Worm (Caenorhabditis elegans) whole organism, L1 larva: ENCODE measurements around the gene micu-1.

Source experiments
- C04F5.9 ChIP-seq: sonication (generic microtip); optimal IDR thresholded peaks from 2 replicates; lab custom pipeline; 2016; ENCODE audit warnings: missing genetic modification characterization, missing compliant biosample characterization
- Y116A8C.19 ChIP-seq: sonication (generic microtip); optimal IDR thresholded peaks from 2 replicates; lab custom pipeline; 2016; ENCODE audit warnings: missing compliant biosample characterization, missing genetic modification characterization, borderline replicate concordance
- aha-1 ChIP-seq: fragments of 150-350 bp; optimal IDR thresholded peaks from 2 replicates; lab custom pipeline; 2014; ENCODE audit warnings: missing biosample characterization, missing genetic modification characterization
- ama-1 ChIP-seq: fragments of 150-350 bp; optimal IDR thresholded peaks from 2 replicates; lab custom pipeline; 2014
- ceh-82 ChIP-seq, 3 experiments: fragments of 150-350 bp in 1 of 3; sonication (generic microtip) in 2 of 3; optimal IDR thresholded peaks; 2 replicates each; lab custom pipeline; 2014 to 2017; ENCODE audit warnings: missing biosample characterization in 3 of 3, missing genetic modification characterization in 3 of 3
- ceh-88 ChIP-seq: fragments of 200-800 bp; sonication (Bioruptor generic); IDR thresholded peaks from 2 replicates; pipeline ENCODE4 v1.3.6; 2022; ENCODE audit warnings: missing genetic modification characterization, missing compliant biosample characterization
- ceh-90 ChIP-seq: sonication (generic microtip); optimal IDR thresholded peaks from 2 replicates; lab custom pipeline; 2016; ENCODE audit warnings: missing genetic modification characterization, missing compliant biosample characterization
- ces-1 ChIP-seq: fragments of 150-350 bp; optimal IDR thresholded peaks from 2 replicates; lab custom pipeline; 2014; ENCODE audit warnings: missing biosample characterization, missing genetic modification reagents, missing genetic modification characterization
- efl-1 ChIP-seq, 4 experiments: fragments of 150-350 bp; optimal IDR thresholded peaks in 3 of 4; peaks in 1 of 4; 1 replicate in 1 of 4; 2 replicates in 3 of 4; lab custom pipeline; 2014; ENCODE audit warnings: missing biosample characterization in 2 of 4, missing genetic modification characterization in 2 of 4, missing genetic modification reagents in 2 of 4
- elt-2 ChIP-seq: sonication (generic microtip); optimal IDR thresholded peaks from 2 replicates; lab custom pipeline; 2016; ENCODE audit warnings: missing genetic modification characterization, mild to moderate bottlenecking, inconsistent platforms, missing compliant biosample characterization, missing genetic modification reagents
- ets-5 ChIP-seq: fragments of 200-800 bp; sonication (Bioruptor generic); IDR thresholded peaks from 2 replicates; pipeline ENCODE4 v1.3.6; 2022; ENCODE audit warnings: missing genetic modification characterization, missing compliant biosample characterization
- fkh-4 ChIP-seq: sonication (generic microtip); optimal IDR thresholded peaks from 2 replicates; lab custom pipeline; 2016; ENCODE audit warnings: missing compliant biosample characterization, missing genetic modification characterization, borderline replicate concordance
- fos-1 ChIP-seq: fragments of 150-350 bp; optimal IDR thresholded peaks from 2 replicates; lab custom pipeline; 2014; ENCODE audit warnings: missing biosample characterization, missing genetic modification characterization
- grh-1 ChIP-seq: fragments of 200-800 bp; sonication (Bioruptor generic); IDR thresholded peaks from 2 replicates; pipeline ENCODE4 v1.3.6; 2022; ENCODE audit warnings: missing genetic modification reagents, missing genetic modification characterization, missing compliant biosample characterization
- hlh-17 ChIP-seq: fragments of 200-800 bp; sonication (Bioruptor generic); optimal IDR thresholded peaks from 2 replicates; lab custom pipeline; 2018; ENCODE audit warnings: missing genetic modification characterization, mild to moderate bottlenecking, missing compliant biosample characterization, moderate library complexity, borderline replicate concordance
- hpl-2 ChIP-seq: fragments of 150-350 bp; optimal IDR thresholded peaks from 2 replicates; lab custom pipeline; 2014; ENCODE audit warnings: missing biosample characterization, missing genetic modification reagents, missing genetic modification characterization
- irx-1 ChIP-seq: sonication (generic microtip); optimal IDR thresholded peaks from 2 replicates; lab custom pipeline; 2016; ENCODE audit warnings: missing genetic modification characterization, missing compliant biosample characterization
- lin-35 ChIP-seq, 2 experiments: fragments of 150-350 bp; optimal IDR thresholded peaks; 2 replicates each; lab custom pipeline; 2014; ENCODE audit warnings: missing biosample characterization in 2 of 2, missing genetic modification characterization in 2 of 2, missing genetic modification reagents in 2 of 2
- lin-39 ChIP-seq: fragments of 150-350 bp; optimal IDR thresholded peaks from 2 replicates; lab custom pipeline; 2014; ENCODE audit warnings: missing biosample characterization, missing genetic modification reagents, missing genetic modification characterization
- lsy-2 ChIP-seq, 2 experiments: fragments of 150-350 bp; optimal IDR thresholded peaks; 2 replicates each; lab custom pipeline; 2014; ENCODE audit warnings: missing biosample characterization in 2 of 2, missing genetic modification characterization in 2 of 2
- mdl-1 ChIP-seq, 2 experiments: fragments of 150-350 bp; optimal IDR thresholded peaks; 2 replicates each; lab custom pipeline; 2014 to 2017; ENCODE audit warnings: missing biosample characterization in 2 of 2, missing genetic modification characterization in 2 of 2, inconsistent platforms in 1 of 2
- nhr-20 ChIP-seq: sonication (generic microtip); optimal IDR thresholded peaks from 2 replicates; lab custom pipeline; 2016; ENCODE audit warnings: mild to moderate bottlenecking, missing genetic modification characterization, missing compliant biosample characterization
- nhr-237 ChIP-seq: fragments of 150-350 bp; optimal IDR thresholded peaks from 2 replicates; lab custom pipeline; 2014; ENCODE audit warnings: missing biosample characterization, missing genetic modification characterization
- nhr-84 ChIP-seq: sonication (generic microtip); optimal IDR thresholded peaks from 2 replicates; lab custom pipeline; 2017; ENCODE audit warnings: missing biosample characterization, missing genetic modification characterization
- nhr-85 ChIP-seq: sonication (generic microtip); peaks from one replicate; lab custom pipeline; 2016; ENCODE audit warnings: missing genetic modification characterization, inconsistent platforms, missing compliant biosample characterization
- nhr-90 ChIP-seq: sonication (generic microtip); optimal IDR thresholded peaks from 2 replicates; lab custom pipeline; 2016; ENCODE audit warnings: mild to moderate bottlenecking, missing genetic modification characterization, missing compliant biosample characterization; ENCODE audit not compliant: poor library complexity
- pag-3 ChIP-seq: sonication (generic microtip); optimal IDR thresholded peaks from 2 replicates; lab custom pipeline; 2017; ENCODE audit warnings: missing genetic modification characterization, mild to moderate bottlenecking, missing compliant biosample characterization, antibody characterized with exemption, borderline replicate concordance; ENCODE audit not compliant: insufficient read depth
- sptf-1 ChIP-seq: fragments of 150-350 bp; optimal IDR thresholded peaks from 2 replicates; lab custom pipeline; 2014; ENCODE audit warnings: missing biosample characterization, missing genetic modification characterization
- sup-37 ChIP-seq: fragments of 200-800 bp; sonication (Bioruptor generic); optimal IDR thresholded peaks from 2 replicates; lab custom pipeline; 2018; ENCODE audit warnings: mild to moderate bottlenecking, missing genetic modification characterization, missing compliant biosample characterization
- swsn-7 ChIP-seq: sonication (generic microtip); optimal IDR thresholded peaks from 2 replicates; lab custom pipeline; 2016; ENCODE audit warnings: missing genetic modification characterization, missing compliant biosample characterization
- unc-30 ChIP-seq: sonication (generic microtip); optimal IDR thresholded peaks from 2 replicates; lab custom pipeline; 2017; ENCODE audit warnings: missing biosample characterization, missing genetic modification characterization
- unc-62 ChIP-seq: fragments of 150-350 bp; optimal IDR thresholded peaks from 2 replicates; lab custom pipeline; 2014; ENCODE audit warnings: missing biosample characterization, missing genetic modification reagents, missing genetic modification characterization
- unc-86 ChIP-seq: sonication (generic microtip); optimal IDR thresholded peaks from 2 replicates; lab custom pipeline; 2016; ENCODE audit warnings: missing genetic modification characterization, missing compliant biosample characterization
- unc-98 ChIP-seq: fragments of 200-800 bp; sonication (Bioruptor generic); IDR thresholded peaks from 2 replicates; pipeline ENCODE4 v1.3.6; 2022; ENCODE audit warnings: missing genetic modification characterization, missing compliant biosample characterization
- vab-15 ChIP-seq: sonication (generic microtip); optimal IDR thresholded peaks from 2 replicates; lab custom pipeline; 2017; ENCODE audit warnings: missing genotype, mild to moderate bottlenecking, missing genetic modification characterization, missing compliant biosample characterization
- zip-4 ChIP-seq: fragments of 200-800 bp; sonication (Bioruptor generic); optimal IDR thresholded peaks from 2 replicates; lab custom pipeline; 2018; ENCODE audit warnings: mild to moderate bottlenecking, missing genetic modification characterization, moderate library complexity, missing compliant biosample characterization

micu-1 gene

ce11 chrIV:13290239-13290638, 7.5 kb upstream of the micu-1 start:
- TF ChIP-seq ceh-82 (tag; optimal IDR thresholded peaks at IDR 0.05; lab: Kevin White, UChicago) (no peak), zip-4 (GFP tag; lab: Kevin White, UChicago) (no peak), nhr-237 (no peak)
- TF ChIP-seq, all 84 proteins: peak for 0

DNA sequence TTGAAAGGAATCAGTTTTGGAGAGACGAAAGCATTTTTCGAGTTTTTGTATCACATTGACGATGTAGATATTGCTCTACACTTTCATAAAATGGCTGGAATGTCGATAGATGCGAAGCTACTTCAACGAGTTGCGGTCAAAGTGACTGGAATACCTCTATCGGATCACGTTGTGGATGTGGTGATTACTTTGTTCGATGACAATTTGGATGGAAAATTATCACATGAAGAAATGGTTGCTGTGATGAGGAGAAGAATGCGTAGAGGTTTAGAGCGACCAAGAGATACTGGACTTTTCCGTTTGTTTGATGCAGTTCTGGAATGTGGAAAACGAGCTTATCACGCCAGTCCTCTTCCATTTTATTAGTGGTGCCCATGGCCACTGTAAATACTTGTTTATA, 1.9 kb downstream of the micu-1 start:
- no peak for TF ChIP-seq nhr-20 (tag; lab: Kevin White, UChicago)
- no peak for TF ChIP-seq nhr-85 (tag; lab: Kevin White, UChicago)
- TF ChIP-seq unc-98 (GFP tag; lab: Robert Waterston, UW): no peak
- no peak for TF ChIP-seq lin-35 (GFP tag; optimal IDR thresholded peaks at IDR 0.05; lab: Kevin White, UChicago)
- no peak for TF ChIP-seq ets-5 (GFP tag; lab: Robert Waterston, UW)
- no peak for TF ChIP-seq ces-1 (GFP tag; lab: Kevin White, UChicago)
- TF ChIP-seq lsy-2 (tag; optimal IDR thresholded peaks at IDR 0.05; lab: Kevin White, UChicago): no peak
- TF ChIP-seq Y116A8C.19 (tag; lab: Kevin White, UChicago): no peak
- no peak for TF ChIP-seq sup-37 (GFP tag; lab: Kevin White, UChicago)

DNA sequence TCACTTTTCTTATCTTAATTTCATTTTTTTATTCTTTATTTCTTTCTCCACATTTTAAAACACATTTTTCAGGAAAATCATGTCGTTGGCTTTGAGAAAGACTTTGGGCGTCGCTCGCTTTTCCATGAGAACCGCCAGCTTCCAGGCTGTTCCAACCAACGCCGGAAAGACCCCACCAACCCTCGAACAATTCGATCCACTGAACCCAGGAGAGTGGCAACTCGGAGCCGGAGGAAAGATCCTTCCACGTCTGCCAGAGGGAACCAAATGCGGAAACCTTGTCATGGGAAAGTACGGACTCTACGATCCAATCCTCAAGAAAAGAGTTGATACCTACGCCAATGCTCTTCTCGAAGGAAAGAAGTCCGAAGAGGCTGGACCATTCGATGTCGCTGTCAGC, 2.4 kb downstream of the micu-1 start, which contains the start of gene kdp-1:
Gene kdp-1 (plus strand): TSS at position 80 of the 400 bp plus-strand sequence.
- TF ChIP-seq unc-62 (GFP tag; lab: Kevin White, UChicago): no peak
- TF ChIP-seq nhr-90: no peak
- 0 out of 2 replicates have a peak, but pooled peaks have one; percentile 7 for TF ChIP-seq grh-1 (GFP tag; lab: Robert Waterston, UW)
- no peak for TF ChIP-seq nhr-85 (tag; lab: Kevin White, UChicago)
- no peak for TF ChIP-seq C04F5.9 (tag; lab: Kevin White, UChicago)

- TF ChIP-seq irx-1: no peak
- TF ChIP-seq efl-1 (optimal IDR thresholded peaks at IDR 0.05; lab: Kevin White, UChicago): no peak
- peak in 1 of 2 experiments; percentile 78 for TF ChIP-seq efl-1 (GFP tag; optimal IDR thresholded peaks at IDR 0.05 in 1 of 2; lab: Kevin White, UChicago)
- no peak for TF ChIP-seq fkh-4 (tag; lab: Kevin White, UChicago)
Measured at ce11 chrIV:13300591-13300990, 2.9 kb downstream of the micu-1 start, which contains the start of gene csn-6. Gene csn-6 (plus strand): TSS chrIV:13300824.

ce11 chrIV:13303442-13303841, 5.7 kb downstream of the micu-1 start, which contains the start of gene Y67H2A.7:
Gene Y67H2A.7 (plus strand): TSS chrIV:13303742.
- TF ChIP-seq irx-1: no peak
- no peak for TF ChIP-seq nhr-237
- peak; percentile 46 for TF ChIP-seq nhr-85 (tag; lab: Kevin White, UChicago)
- no peak for TF ChIP-seq ces-1 (GFP tag; lab: Kevin White, UChicago)
- TF ChIP-seq swsn-7 (tag; lab: Kevin White, UChicago): no peak

- TF ChIP-seq grh-1 (GFP tag; lab: Robert Waterston, UW): no peak
- TF ChIP-seq elt-2: no peak
- no peak for TF ChIP-seq fos-1
- no peak for TF ChIP-seq sptf-1 (tag; lab: Kevin White, UChicago)
- no peak for TF ChIP-seq ceh-88 (GFP tag; lab: Robert Waterston, UW)
- no peak for TF ChIP-seq nhr-84 (tag; lab: Kevin White, UChicago)
- no peak for TF ChIP-seq nhr-237
- no peak for TF ChIP-seq hlh-17 (GFP tag; lab: Kevin White, UChicago)
- TF ChIP-seq lin-39: no peak
- no peak for TF ChIP-seq vab-15 (tag; lab: Kevin White, UChicago)
- TF ChIP-seq nhr-90: no peak
- TF ChIP-seq unc-86: no peak
- TF ChIP-seq ceh-90 (tag; lab: Kevin White, UChicago): no peak
- no peak for TF ChIP-seq ama-1 (lab: Kevin White, UChicago)
- no peak for TF ChIP-seq unc-30
- no peak for TF ChIP-seq mdl-1 (tag; optimal IDR thresholded peaks at IDR 0.05; lab: Kevin White, UChicago)
- TF ChIP-seq pag-3: no peak
- TF ChIP-seq hpl-2: no peak
- TF ChIP-seq aha-1 (tag; lab: Kevin White, UChicago): no peak
Measured at ce11 chrIV:13304786-13305185, 7.1 kb downstream of the micu-1 start.
